Fruit fly (Drosophila melanogaster) whole organism, embryonic: ENCODE measurements around the gene CG13032.
A peak's percentile ranks its signal among the peaks of the same experiment; 100 is the strongest.

Source experiments
- Antp ChIP-seq: fragments of 200-800 bp; sonication (Bioruptor generic); optimal IDR thresholded peaks from 3 replicates; lab custom pipeline; 2016; ENCODE audit warnings: missing biosample characterization, missing genetic modification characterization
- CG10267 ChIP-seq: fragments of 200-800 bp; sonication (Bioruptor generic); optimal IDR thresholded peaks from 2 replicates; lab custom pipeline; 2018; ENCODE audit warnings: missing biosample characterization, mild to moderate bottlenecking, missing genetic modification characterization, moderate library complexity
- CG10462 ChIP-seq: fragments of 200-800 bp; sonication (Bioruptor generic); optimal IDR thresholded peaks from 2 replicates; lab custom pipeline; 2016; ENCODE audit warnings: missing biosample characterization, missing genetic modification characterization
- CG10654 ChIP-seq: fragments of 200-800 bp; sonication (Bioruptor generic); optimal IDR thresholded peaks from 2 replicates; lab custom pipeline; 2016; ENCODE audit warnings: missing biosample characterization, missing genetic modification characterization
- CG11560 ChIP-seq: fragments of 200-800 bp; sonication (Bioruptor generic); IDR thresholded peaks from 3 replicates; pipeline ENCODE4 v1.3.6; 2022; ENCODE audit warnings: missing biosample characterization, missing genetic modification characterization
- CG12219 ChIP-seq: fragments of 200-800 bp; sonication (Bioruptor generic); optimal IDR thresholded peaks from 3 replicates; lab custom pipeline; 2018; ENCODE audit warnings: missing biosample characterization, mild to moderate bottlenecking, missing genetic modification characterization
- CG1233 ChIP-seq: fragments of 200-800 bp; sonication (Bioruptor generic); optimal IDR thresholded peaks from 4 replicates; lab custom pipeline; 2018; ENCODE audit warnings: missing biosample characterization, mild to moderate bottlenecking, missing genetic modification characterization
- CG13296 ChIP-seq: fragments of 200-800 bp; sonication (Bioruptor generic); optimal IDR thresholded peaks from 3 replicates; lab custom pipeline; 2018; ENCODE audit warnings: missing biosample characterization, mild to moderate bottlenecking, missing genetic modification characterization
- CG14050 ChIP-seq: fragments of 200-800 bp; sonication (Bioruptor generic); IDR thresholded peaks from 3 replicates; pipeline ENCODE4 v1.3.6; 2022; ENCODE audit warnings: missing biosample characterization, missing genetic modification characterization
- CG14667 ChIP-seq: fragments of 200-800 bp; sonication (Bioruptor generic); IDR thresholded peaks from 2 replicates; pipeline ENCODE4 v1.3.6; 2022; ENCODE audit warnings: missing biosample characterization, missing genetic modification characterization
- CG2202 ChIP-seq: fragments of 200-800 bp; sonication (Bioruptor generic); optimal IDR thresholded peaks from 2 replicates; lab custom pipeline; 2018; ENCODE audit warnings: missing biosample characterization, mild to moderate bottlenecking, missing genetic modification characterization
- CG30431 ChIP-seq: fragments of 200-800 bp; sonication (Bioruptor generic); optimal IDR thresholded peaks from 2 replicates; lab custom pipeline; 2017; ENCODE audit warnings: missing biosample characterization, missing genetic modification characterization
- CG31441 ChIP-seq: fragments of 200-800 bp; sonication (Bioruptor generic); IDR thresholded peaks from 2 replicates; pipeline ENCODE4 v1.3.6; 2022; ENCODE audit warnings: missing biosample characterization, missing genetic modification characterization
- CG32767 ChIP-seq: fragments of 200-800 bp; sonication (Bioruptor generic); IDR thresholded peaks from 2 replicates; pipeline ENCODE4 v1.3.6; 2022; ENCODE audit warnings: missing biosample characterization, missing genetic modification characterization
- CG34422 ChIP-seq: fragments of 200-800 bp; sonication (Bioruptor generic); IDR thresholded peaks from 3 replicates; pipeline ENCODE4 v1.3.6; 2022; ENCODE audit warnings: missing biosample characterization, missing genetic modification characterization
- CG4360 ChIP-seq: fragments of 200-800 bp; sonication (Bioruptor generic); IDR thresholded peaks from 2 replicates; pipeline ENCODE4 v1.3.6; 2022; ENCODE audit warnings: missing biosample characterization, missing genetic modification characterization
- CG6683 ChIP-seq: fragments of 200-800 bp; sonication (Bioruptor generic); optimal IDR thresholded peaks from 2 replicates; lab custom pipeline; 2017; ENCODE audit warnings: missing biosample characterization, mild to moderate bottlenecking, missing genetic modification characterization, missing genetic modification reagents
- CG6689 ChIP-seq: fragments of 200-800 bp; sonication (Bioruptor generic); IDR thresholded peaks from 2 replicates; pipeline ENCODE4 v1.3.6; 2022; ENCODE audit warnings: missing biosample characterization, missing genetic modification characterization
- CG8290 ChIP-seq, 3 experiments: fragments of 200-800 bp; sonication (Bioruptor generic); optimal IDR thresholded peaks; 2 replicates each; lab custom pipeline; 2016 to 2019; ENCODE audit warnings: missing biosample characterization in 3 of 3, missing genetic modification characterization in 3 of 3, mild to moderate bottlenecking in 2 of 3, moderate library complexity in 1 of 3
- D ChIP-seq, 2 experiments: fragments of 200-800 bp in 1 of 2; fragments of >200 bp in 1 of 2; sonication (Bioruptor generic) in 1 of 2; optimal IDR thresholded peaks; 2 replicates in 1 of 2; 3 replicates in 1 of 2; lab custom pipeline; 2017; ENCODE audit warnings: mild to moderate bottlenecking in 1 of 2, missing biosample characterization in 1 of 2, missing genetic modification characterization in 1 of 2, missing genetic modification reagents in 1 of 2
- Fer2 ChIP-seq: fragments of 200-800 bp; sonication (Bioruptor generic); optimal IDR thresholded peaks from 2 replicates; lab custom pipeline; 2018; ENCODE audit warnings: missing biosample characterization, mild to moderate bottlenecking, missing genetic modification characterization, moderate library complexity
- Gug ChIP-seq: fragments of 200-800 bp; sonication (Bioruptor generic); IDR thresholded peaks from 4 replicates; pipeline ENCODE4 v1.3.6; 2022; ENCODE audit warnings: missing biosample characterization, missing genetic modification characterization
- Hey ChIP-seq: fragments of 200-800 bp; sonication (Bioruptor generic); optimal IDR thresholded peaks from 3 replicates; lab custom pipeline; 2018; ENCODE audit warnings: missing biosample characterization, mild to moderate bottlenecking, missing genetic modification characterization
- Hr51 ChIP-seq, 2 experiments: fragments of 200-800 bp; sonication (Bioruptor generic); optimal IDR thresholded peaks; 2 replicates in 1 of 2; 3 replicates in 1 of 2; lab custom pipeline; 2016 to 2018; ENCODE audit warnings: missing biosample characterization in 2 of 2, missing genetic modification characterization in 2 of 2, mild to moderate bottlenecking in 1 of 2, moderate library complexity in 1 of 2
- Mad ChIP-seq: fragments of 200-800 bp; sonication (Bioruptor generic); optimal IDR thresholded peaks from 2 replicates; lab custom pipeline; 2016; ENCODE audit warnings: missing biosample characterization, missing genetic modification characterization
- Meics ChIP-seq: fragments of 200-800 bp; sonication (Bioruptor generic); optimal IDR thresholded peaks from 2 replicates; lab custom pipeline; 2017; ENCODE audit warnings: missing biosample characterization, mild to moderate bottlenecking, missing genetic modification characterization
- Oli ChIP-seq: fragments of 200-800 bp; sonication (Bioruptor generic); optimal IDR thresholded peaks from 2 replicates; lab custom pipeline; 2018; ENCODE audit warnings: missing biosample characterization, mild to moderate bottlenecking, missing genetic modification characterization, moderate library complexity
- Rx ChIP-seq: fragments of 200-800 bp; sonication (Bioruptor generic); IDR thresholded peaks from 2 replicates; pipeline ENCODE4 v1.3.6; 2022; ENCODE audit warnings: missing biosample characterization, missing genetic modification characterization
- Ssrp ChIP-seq: fragments of 200-800 bp; sonication (Bioruptor generic); optimal IDR thresholded peaks from 2 replicates; lab custom pipeline; 2018; ENCODE audit warnings: missing biosample characterization, mild to moderate bottlenecking, missing genetic modification characterization, moderate library complexity
- Xrp1 ChIP-seq: fragments of 200-800 bp; sonication (Bioruptor generic); IDR thresholded peaks from 2 replicates; pipeline ENCODE4 v1.3.6; 2022; ENCODE audit warnings: missing biosample characterization, missing genetic modification characterization
- cato ChIP-seq: fragments of 200-800 bp; sonication (Bioruptor generic); optimal IDR thresholded peaks from 2 replicates; lab custom pipeline; 2016; ENCODE audit warnings: missing biosample characterization, missing genetic modification characterization, borderline replicate concordance
- danr ChIP-seq: fragments of 200-800 bp; sonication (Bioruptor generic); IDR thresholded peaks from 2 replicates; pipeline ENCODE4 v1.3.6; 2022; ENCODE audit warnings: missing biosample characterization, missing genetic modification characterization
- dati ChIP-seq: fragments of 200-800 bp; sonication (Bioruptor generic); IDR thresholded peaks from 2 replicates; pipeline ENCODE4 v1.3.6; 2022; ENCODE audit warnings: missing biosample characterization, missing genetic modification characterization
- emc ChIP-seq: fragments of 200-800 bp; sonication (Bioruptor generic); optimal IDR thresholded peaks from 2 replicates; lab custom pipeline; 2016; ENCODE audit warnings: missing biosample characterization, missing genetic modification characterization
- gce ChIP-seq: fragments of 200-800 bp; sonication (Bioruptor generic); IDR thresholded peaks from 3 replicates; pipeline ENCODE4 v1.3.6; 2022; ENCODE audit warnings: missing biosample characterization, missing genetic modification characterization
- grau ChIP-seq: fragments of 200-800 bp; optimal IDR thresholded peaks from 3 replicates; lab custom pipeline; 2019; ENCODE audit warnings: missing biosample characterization, mild to moderate bottlenecking, missing genetic modification characterization, moderate library complexity
- gt ChIP-seq: fragments of 200-800 bp; sonication (Bioruptor generic); IDR thresholded peaks from 2 replicates; pipeline ENCODE4 v1.3.6; 2022; ENCODE audit warnings: missing biosample characterization, missing genetic modification characterization
- lab ChIP-seq: fragments of 200-800 bp; sonication (Bioruptor generic); optimal IDR thresholded peaks from 3 replicates; lab custom pipeline; 2017; ENCODE audit warnings: missing biosample characterization, missing genetic modification characterization, mild to moderate bottlenecking, moderate library complexity, missing genetic modification reagents
- lola ChIP-seq, 3 experiments: fragments of >200 bp in 2 of 3; fragments of 200-800 bp in 1 of 3; sonication (Bioruptor generic) in 1 of 3; optimal IDR thresholded peaks; 2 replicates each; lab custom pipeline; 2017 to 2019; ENCODE audit warnings: missing biosample characterization in 3 of 3, missing genetic modification characterization in 3 of 3, mild to moderate bottlenecking in 1 of 3, moderate library complexity in 1 of 3
- org-1 ChIP-seq: fragments of 200-800 bp; sonication (Bioruptor generic); optimal IDR thresholded peaks from 2 replicates; lab custom pipeline; 2017; ENCODE audit warnings: missing biosample characterization, missing genetic modification characterization
- phol ChIP-seq: fragments of 200-800 bp; sonication (Bioruptor generic); optimal IDR thresholded peaks from 3 replicates; lab custom pipeline; 2018; ENCODE audit warnings: missing biosample characterization, mild to moderate bottlenecking, missing genetic modification characterization, moderate library complexity
- pum ChIP-seq: fragments of 200-800 bp; sonication (Bioruptor generic); optimal IDR thresholded peaks from 2 replicates; lab custom pipeline; 2016; ENCODE audit warnings: missing biosample characterization, missing genetic modification characterization
- row ChIP-seq: fragments of 200-800 bp; sonication (Bioruptor generic); IDR thresholded peaks from 3 replicates; pipeline ENCODE4 v1.3.6; 2022; ENCODE audit warnings: missing biosample characterization, missing genetic modification characterization
- sens ChIP-seq: fragments of 200-800 bp; sonication (Bioruptor generic); peaks from one replicate; lab custom pipeline; 2016; ENCODE audit warnings: missing biosample characterization, missing genetic modification characterization
- sens-2 ChIP-seq: fragments of 200-800 bp; sonication (Bioruptor generic); IDR thresholded peaks from 2 replicates; pipeline ENCODE4 v1.3.6; 2022; ENCODE audit warnings: missing biosample characterization, missing genetic modification characterization
- slp2 ChIP-seq: fragments of 200-800 bp; sonication (Bioruptor generic); optimal IDR thresholded peaks from 2 replicates; lab custom pipeline; 2016; ENCODE audit warnings: missing biosample characterization, missing genetic modification characterization
- sr ChIP-seq: fragments of 200-800 bp; sonication (Bioruptor generic); IDR thresholded peaks from 3 replicates; pipeline ENCODE4 v1.3.6; 2022; ENCODE audit warnings: missing biosample characterization, missing genetic modification characterization
- ssp ChIP-seq: fragments of 200-800 bp; sonication (Bioruptor generic); IDR thresholded peaks from 2 replicates; pipeline ENCODE4 v1.3.6; 2022; ENCODE audit warnings: missing biosample characterization, missing genetic modification characterization
- tap ChIP-seq: fragments of 200-800 bp; optimal IDR thresholded peaks from 3 replicates; lab custom pipeline; 2019; ENCODE audit warnings: missing biosample characterization, mild to moderate bottlenecking, missing genetic modification characterization, moderate library complexity

The CG13032 gene

dm6 chr3L:16642088-16642507, 31.7 kb upstream of the CG13032 start (continued):
- TF ChIP-seq Mad (GFP tag; lab: Kevin White, UChicago) (no peak), dati (GFP tag; lab: Robert Waterston, UW) (0 out of 2 replicates have a peak, but pooled peaks have one; percentile 5), CG13296 (GFP tag; lab: Kevin White, UChicago) (no peak), ssp (peak; percentile 44), pum (GFP tag; lab: Kevin White, UChicago) (peak; percentile 49), gce (0 out of 3 replicates have a peak, but pooled peaks have one; percentile 19), org-1 (peak; percentile 30), CG8290 (GFP tag; optimal IDR thresholded peaks at IDR 0.05; lab: Kevin White, UChicago) (peak; percentile 4), CG8290 (tag; optimal IDR thresholded peaks at IDR 0.05; lab: Kevin White, UChicago) (no peak), lola (GFP tag; optimal IDR thresholded peaks at IDR 0.05; lab: Kevin White, UChicago) (peak in 1 of 3 experiments; percentile 85), CG10267 (tag; lab: Kevin White, UChicago) (peak; percentile 58), Ssrp (peak; percentile 82), emc (GFP tag; lab: Kevin White, UChicago) (no peak), CG10654 (GFP tag; lab: Kevin White, UChicago) (peak; percentile 13), Antp (GFP tag; lab: Kevin White, UChicago) (peak; percentile 1), Oli (tag; lab: Kevin White, UChicago) (peak; percentile 76), CG31441 (GFP tag; lab: Robert Waterston, UW) (peak; percentile 87), row (GFP tag; lab: Robert Waterston, UW) (0 out of 3 replicates have a peak, but pooled peaks have one; percentile 27), tap (tag; lab: Kevin White, UChicago) (peak; percentile 49), CG12219 (GFP tag; lab: Kevin White, UChicago) (peak; percentile 30), D (optimal IDR thresholded peaks at IDR 0.05; lab: Kevin White, UChicago) (no peak), D (GFP tag; optimal IDR thresholded peaks at IDR 0.05; lab: Kevin White, UChicago) (peak; percentile 80), CG34422 (GFP tag; lab: Robert Waterston, UW) (0 out of 3 replicates have a peak, but pooled peaks have one; percentile 39), CG2202 (tag; lab: Kevin White, UChicago) (peak; percentile 34), grau (peak; percentile 65), sr (GFP tag; lab: Robert Waterston, UW) (no peak), sens-2 (peak; percentile 6; the same call in 1 of the 2 replicates), danr (GFP tag; lab: Robert Waterston, UW) (peak; percentile 47; the same call in 1 of the 2 replicates), CG30431 (GFP tag; lab: Kevin White, UChicago) (peak; percentile 60), Gug (GFP tag; lab: Robert Waterston, UW) (peak; percentile 40; the same call in 2 of the 4 replicates), CG6689 (peak; percentile 52), cato (GFP tag; lab: Kevin White, UChicago) (peak; percentile 49), Meics (peak; percentile 23), Xrp1 (GFP tag; lab: Robert Waterston, UW) (peak; percentile 39; the same call in 1 of the 2 replicates), Fer2 (tag; lab: Kevin White, UChicago) (no peak), phol (peak; percentile 86), slp2 (GFP tag; lab: Kevin White, UChicago) (peak; percentile 5), Rx (GFP tag; lab: Robert Waterston, UW) (peak; percentile 38), CG11560 (tag; lab: Robert Waterston, UW) (no peak), Hey (tag; lab: Kevin White, UChicago) (no peak), CG14667 (GFP tag; lab: Robert Waterston, UW) (0 out of 2 replicates have a peak, but pooled peaks have one; percentile 40), CG10462 (GFP tag; lab: Kevin White, UChicago) (peak; percentile 23), CG1233 (peak; percentile 56), gt (GFP tag; lab: Robert Waterston, UW) (peak; percentile 46; the same call in 1 of the 2 replicates), CG6683 (GFP tag; lab: Kevin White, UChicago) (no peak), CG14050 (GFP tag; lab: Robert Waterston, UW) (no peak), sens (GFP tag; lab: Kevin White, UChicago) (peak; percentile 94), Hr51 (GFP tag; optimal IDR thresholded peaks at IDR 0.05; lab: Kevin White, UChicago) (peak in 1 of 2 experiments; percentile 70), lab (GFP tag; lab: Kevin White, UChicago) (peak; percentile 7), CG4360 (no peak), CG32767 (GFP tag; lab: Robert Waterston, UW) (0 out of 2 replicates have a peak, but pooled peaks have one; percentile 22)
